Worm (Caenorhabditis elegans) whole organism, late embryonic: Measurements from ENCODE around the gene Y43C5A.3.

ENCODE experiments used
- C08G9.2 ChIP-seq: sonication (generic microtip); optimal IDR thresholded peaks from 2 replicates; lab custom pipeline; 2016; ENCODE audit warnings: mild to moderate bottlenecking, missing genetic modification characterization, moderate library complexity, missing compliant biosample characterization
- F13H6.1 ChIP-seq: sonication (generic microtip); optimal IDR thresholded peaks from 2 replicates; lab custom pipeline; 2016; ENCODE audit warnings: missing genetic modification characterization, missing compliant biosample characterization
- K02D7.2 ChIP-seq: sonication (generic microtip); optimal IDR thresholded peaks from 2 replicates; lab custom pipeline; 2017; ENCODE audit warnings: mild to moderate bottlenecking, missing genetic modification characterization, missing compliant biosample characterization
- ahr-1 ChIP-seq: sonication (generic microtip); optimal IDR thresholded peaks from 2 replicates; lab custom pipeline; 2016; ENCODE audit warnings: missing genetic modification characterization, missing compliant biosample characterization
- ama-1 ChIP-seq: fragments of 150-350 bp; optimal IDR thresholded peaks from 2 replicates; lab custom pipeline; 2014
- ceh-14 ChIP-seq: sonication (generic microtip); optimal IDR thresholded peaks from 2 replicates; lab custom pipeline; 2016; ENCODE audit warnings: missing genotype, missing genetic modification characterization, missing compliant biosample characterization
- ceh-2 ChIP-seq: sonication (generic microtip); optimal IDR thresholded peaks from 2 replicates; lab custom pipeline; 2016; ENCODE audit warnings: missing genotype, missing genetic modification characterization, missing compliant biosample characterization
- ceh-22 ChIP-seq: sonication (generic microtip); optimal IDR thresholded peaks from 2 replicates; lab custom pipeline; 2017; ENCODE audit warnings: missing biosample characterization, missing genetic modification characterization
- ceh-24 ChIP-seq: sonication (generic microtip); optimal IDR thresholded peaks from 2 replicates; lab custom pipeline; 2016; ENCODE audit warnings: mild to moderate bottlenecking, missing genetic modification characterization, missing compliant biosample characterization
- ceh-48 ChIP-seq: sonication (generic microtip); optimal IDR thresholded peaks from 2 replicates; lab custom pipeline; 2016; ENCODE audit warnings: missing genetic modification characterization, inconsistent platforms, missing compliant biosample characterization
- ceh-6 ChIP-seq: fragments of 200-800 bp; sonication (Bioruptor generic); optimal IDR thresholded peaks from 2 replicates; lab custom pipeline; 2018; ENCODE audit warnings: mild to moderate bottlenecking, missing genetic modification characterization, missing compliant biosample characterization
- che-1 ChIP-seq: sonication (generic microtip); optimal IDR thresholded peaks from 2 replicates; lab custom pipeline; 2016; ENCODE audit warnings: mild to moderate bottlenecking, missing genetic modification characterization, missing compliant biosample characterization
- elt-2 ChIP-seq: sonication (generic microtip); optimal IDR thresholded peaks from 2 replicates; lab custom pipeline; 2016; ENCODE audit warnings: missing genetic modification reagents, missing genetic modification characterization, missing compliant biosample characterization
- eyg-1 ChIP-seq: sonication (generic microtip); optimal IDR thresholded peaks from 2 replicates; lab custom pipeline; 2016; ENCODE audit warnings: missing genotype, missing genetic modification characterization, missing compliant biosample characterization
- fkh-6 ChIP-seq: sonication (generic microtip); optimal IDR thresholded peaks from 2 replicates; lab custom pipeline; 2016; ENCODE audit warnings: missing genetic modification characterization, missing compliant biosample characterization
- gmeb-2 ChIP-seq: sonication (generic microtip); optimal IDR thresholded peaks from 2 replicates; lab custom pipeline; 2016; ENCODE audit warnings: missing genetic modification characterization, inconsistent platforms, missing compliant biosample characterization
- hlh-13 ChIP-seq: fragments of 200-800 bp; sonication (Bioruptor generic); optimal IDR thresholded peaks from 2 replicates; lab custom pipeline; 2018; ENCODE audit warnings: mild to moderate bottlenecking, missing genetic modification characterization, missing compliant biosample characterization
- hlh-6 ChIP-seq: sonication (generic microtip); optimal IDR thresholded peaks from 2 replicates; lab custom pipeline; 2016; ENCODE audit warnings: missing genotype, missing genetic modification characterization, missing compliant biosample characterization
- hlh-8 ChIP-seq: sonication (generic microtip); optimal IDR thresholded peaks from 2 replicates; lab custom pipeline; 2016; ENCODE audit warnings: missing genotype, missing genetic modification characterization, missing compliant biosample characterization
- lim-6 ChIP-seq: sonication (generic microtip); optimal IDR thresholded peaks from 2 replicates; lab custom pipeline; 2016; ENCODE audit warnings: missing genetic modification characterization, missing compliant biosample characterization
- madf-2 ChIP-seq: sonication (generic microtip); optimal IDR thresholded peaks from 2 replicates; lab custom pipeline; 2017; ENCODE audit warnings: missing genetic modification characterization, missing compliant biosample characterization
- nfya-1 ChIP-seq: sonication (generic microtip); optimal IDR thresholded peaks from 2 replicates; lab custom pipeline; 2017; ENCODE audit warnings: missing genetic modification characterization, mild to moderate bottlenecking, missing compliant biosample characterization, antibody characterized with exemption, moderate library complexity
- nhr-11 ChIP-seq: fragments of 150-350 bp; optimal IDR thresholded peaks from 2 replicates; lab custom pipeline; 2014; ENCODE audit warnings: missing biosample characterization, missing genetic modification characterization
- odd-2 ChIP-seq: sonication (generic microtip); optimal IDR thresholded peaks from 2 replicates; lab custom pipeline; 2017; ENCODE audit warnings: antibody characterized with exemption, mild to moderate bottlenecking, missing genetic modification characterization, missing compliant biosample characterization
- pat-9 ChIP-seq: fragments of 200-800 bp; sonication (Bioruptor generic); optimal IDR thresholded peaks from 2 replicates; lab custom pipeline; 2018; ENCODE audit warnings: mild to moderate bottlenecking, missing genetic modification characterization, moderate library complexity, missing compliant biosample characterization
- pax-1 ChIP-seq: fragments of 150-350 bp; optimal IDR thresholded peaks from 2 replicates; lab custom pipeline; 2014; ENCODE audit warnings: missing biosample characterization, missing genetic modification characterization
- pha-4 ChIP-seq: fragments of 150-350 bp; optimal IDR thresholded peaks from 2 replicates; lab custom pipeline; 2018; ENCODE audit warnings: missing biosample characterization, missing genetic modification reagents, missing genetic modification characterization
- ref-2 ChIP-seq: sonication (generic microtip); optimal IDR thresholded peaks from 2 replicates; lab custom pipeline; 2016; ENCODE audit warnings: missing genetic modification characterization, missing compliant biosample characterization
- rnt-1 ChIP-seq: sonication (generic microtip); optimal IDR thresholded peaks from 2 replicates; lab custom pipeline; 2016; ENCODE audit warnings: missing genetic modification characterization, missing compliant biosample characterization
- sdc-2 ChIP-seq: sonication (generic microtip); optimal IDR thresholded peaks from 2 replicates; lab custom pipeline; 2016; ENCODE audit warnings: missing genotype, missing genetic modification characterization, missing compliant biosample characterization
- sox-2 ChIP-seq: fragments of 200-800 bp; sonication (Bioruptor generic); IDR thresholded peaks from 2 replicates; pipeline ENCODE4 v1.3.6; 2022; ENCODE audit warnings: missing genetic modification reagents, missing genetic modification characterization, missing compliant biosample characterization
- sox-4 ChIP-seq: sonication (generic microtip); optimal IDR thresholded peaks from 2 replicates; lab custom pipeline; 2017; ENCODE audit warnings: mild to moderate bottlenecking, missing genetic modification characterization, inconsistent platforms, missing compliant biosample characterization
- tbx-7 ChIP-seq: sonication (generic microtip); optimal IDR thresholded peaks from 2 replicates; lab custom pipeline; 2016; ENCODE audit warnings: missing genotype, missing genetic modification characterization, missing compliant biosample characterization
- ttx-3 ChIP-seq: sonication (generic microtip); optimal IDR thresholded peaks from 2 replicates; lab custom pipeline; 2016; ENCODE audit warnings: missing genetic modification reagents, missing genetic modification characterization, missing compliant biosample characterization
- unc-3 ChIP-seq, 2 experiments: fragments of 200-800 bp in 1 of 2; sonication (Bioruptor generic) in 1 of 2; sonication (generic microtip) in 1 of 2; conservative IDR thresholded peaks in 1 of 2; optimal IDR thresholded peaks in 1 of 2; 2 replicates each; pipeline versions ENCODE4 v1.3.6 to Lab custom; 2016 to 2022; ENCODE audit warnings: missing compliant biosample characterization in 2 of 2, missing genetic modification characterization in 2 of 2, missing genetic modification reagents in 1 of 2
- unc-42 ChIP-seq: sonication (generic microtip); optimal IDR thresholded peaks from 2 replicates; lab custom pipeline; 2016; ENCODE audit warnings: missing genotype, missing genetic modification characterization, missing compliant biosample characterization
- zip-5 ChIP-seq: sonication (generic microtip); optimal IDR thresholded peaks from 2 replicates; lab custom pipeline; 2016; ENCODE audit warnings: missing genetic modification characterization, missing compliant biosample characterization

The Y43C5A.3 gene

DNA sequence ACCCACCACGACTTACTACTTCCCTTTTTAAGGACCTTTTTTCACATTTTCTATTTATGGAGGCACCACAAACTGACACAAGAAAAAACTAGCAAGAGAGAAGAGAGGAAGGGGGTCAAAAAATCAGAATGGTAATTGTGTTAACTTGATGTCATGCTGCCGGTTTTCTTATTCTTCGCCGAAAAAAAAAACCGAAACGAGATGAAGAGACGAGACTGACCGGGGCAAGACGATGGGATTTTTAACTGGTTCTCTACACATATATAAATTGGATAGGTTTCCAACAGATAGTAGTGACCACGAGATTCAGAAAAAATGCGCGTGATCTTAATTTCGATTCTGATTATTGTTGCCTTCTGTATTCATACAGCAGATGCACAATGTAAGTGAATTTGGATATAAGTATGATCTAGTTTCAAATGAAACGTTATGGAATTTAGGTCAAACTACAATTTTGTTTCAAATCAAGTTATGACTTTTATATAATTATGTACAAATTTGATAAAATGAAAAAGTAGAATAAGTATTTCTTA is at the start of gene Y43C5A.3:
TSS of gene Y43C5A.3 (plus strand) at position 256 of the 533 bp plus-strand sequence.
- TF ChIP-seq gmeb-2 (tag; lab: Kevin White, UChicago) (no peak), unc-3 (GFP tag; conservative IDR thresholded peaks at IDR 0.05; lab: Robert Waterston, UW) (no peak), unc-3 (tag; optimal IDR thresholded peaks at IDR 0.05; lab: Kevin White, UChicago) (no peak), eyg-1 (tag; lab: Kevin White, UChicago) (no peak), ceh-2 (tag; lab: Kevin White, UChicago) (no peak), unc-42 (tag; lab: Kevin White, UChicago) (no peak), rnt-1 (no peak)

DNA sequence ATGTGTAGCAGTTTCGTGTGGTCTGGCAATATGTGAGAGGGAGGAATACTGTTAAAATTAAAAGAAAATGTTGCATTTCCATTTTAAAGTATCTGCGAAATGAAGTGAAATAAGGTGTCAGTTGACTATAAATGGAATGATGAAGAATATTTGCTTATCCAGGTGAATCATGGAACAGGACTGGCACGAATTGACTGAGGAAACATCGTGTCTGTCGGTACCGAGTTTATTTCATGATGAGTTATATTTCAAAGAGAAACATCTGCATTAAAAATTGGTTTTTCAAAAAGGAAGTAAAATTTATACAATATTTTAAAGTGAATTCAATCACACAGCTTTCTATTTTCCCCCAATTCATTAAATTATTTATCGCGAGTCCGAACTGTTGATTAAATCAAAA is 46.3 kb upstream of the Y43C5A.3 start, which contains the start of gene F01G10.6:
TSS of gene F01G10.6 (minus strand) at position 101 of the 400 bp plus-strand sequence.
- TF ChIP-seq madf-2 (tag; lab: Kevin White, UChicago) (no peak), odd-2 (tag; lab: Kevin White, UChicago) (no peak), ceh-22 (tag; lab: Kevin White, UChicago) (no peak), lim-6 (no peak), nhr-11 (tag; lab: Kevin White, UChicago) (no peak), hlh-6 (tag; lab: Kevin White, UChicago) (no peak), ref-2 (no peak), ttx-3 (tag; lab: Kevin White, UChicago) (no peak), sox-4 (no peak), che-1 (no peak), C08G9.2 (no peak), tbx-7 (no peak), sdc-2 (no peak)

DNA sequence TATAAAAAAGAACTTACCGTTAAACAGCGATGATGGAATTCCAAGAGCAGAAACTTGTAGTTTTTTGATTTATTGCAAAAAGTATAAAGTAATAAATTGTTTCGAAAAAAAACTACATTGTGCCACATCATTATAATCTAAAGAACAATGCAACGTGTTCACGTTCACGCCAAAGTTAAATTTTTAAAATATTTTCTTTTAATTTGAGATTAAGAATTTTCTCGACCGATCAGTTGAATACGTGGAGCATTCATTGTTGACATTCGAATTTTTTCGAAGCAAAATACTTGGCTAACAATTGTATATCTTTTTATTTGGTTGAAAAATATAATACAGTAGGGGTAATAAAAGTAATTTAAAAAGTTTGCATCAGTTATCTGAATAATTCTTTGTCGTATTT is 42.9 kb upstream of the Y43C5A.3 start, which contains the start of gene F01G10.5:
TSS of gene F01G10.5 (minus strand) at position 101 of the 400 bp plus-strand sequence.
- TF ChIP-seq sox-2 (GFP tag; lab: Robert Waterston, UW): no peak
- no peak for TF ChIP-seq hlh-8 (tag; lab: Kevin White, UChicago)
- TF ChIP-seq F13H6.1: no peak
- TF ChIP-seq zip-5 (tag; lab: Kevin White, UChicago): no peak
- TF ChIP-seq pax-1 (tag; lab: Kevin White, UChicago): no peak
- no peak for TF ChIP-seq ref-2
- TF ChIP-seq ahr-1 (tag; lab: Kevin White, UChicago): no peak
- TF ChIP-seq ama-1 (lab: Kevin White, UChicago): no peak
- TF ChIP-seq ttx-3 (tag; lab: Kevin White, UChicago): no peak
- no peak for TF ChIP-seq odd-2 (tag; lab: Kevin White, UChicago)
- no peak for TF ChIP-seq nfya-1 (tag; lab: Kevin White, UChicago)
- TF ChIP-seq hlh-13 (GFP tag; lab: Kevin White, UChicago): no peak
- TF ChIP-seq elt-2 (tag; lab: Kevin White, UChicago): no peak

DNA sequence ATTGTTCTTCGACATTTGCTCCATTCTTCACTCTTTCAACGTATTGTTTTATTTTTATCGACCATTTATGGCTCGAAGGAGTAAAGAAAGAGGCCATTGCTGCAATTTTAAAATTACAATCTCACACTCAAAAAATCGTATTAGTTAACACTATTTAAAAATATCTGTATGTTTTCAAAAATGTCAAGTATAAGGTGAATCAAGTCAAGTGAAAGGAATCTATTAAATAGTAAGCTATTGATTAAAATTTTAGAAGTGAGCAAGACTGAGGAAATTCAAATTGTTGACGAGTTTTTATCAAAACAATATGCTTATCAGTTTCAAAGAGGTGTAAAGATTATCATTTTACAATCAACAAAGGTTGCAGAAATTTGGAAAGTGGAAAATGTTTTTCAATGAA is 41.4 kb upstream of the Y43C5A.3 start, which contains the start of gene F01G10.4:
TSS of gene F01G10.4 (minus strand) at position 101 of the 400 bp plus-strand sequence.
- TF ChIP-seq ceh-6 (GFP tag; lab: Kevin White, UChicago): no peak
- TF ChIP-seq ceh-14 (tag; lab: Kevin White, UChicago): no peak
- no peak for TF ChIP-seq unc-42 (tag; lab: Kevin White, UChicago)
- no peak for TF ChIP-seq ama-1 (lab: Kevin White, UChicago)
- TF ChIP-seq ceh-48: no peak
- no peak for TF ChIP-seq pha-4 (tag; lab: Kevin White, UChicago)
- TF ChIP-seq K02D7.2 (tag; lab: Kevin White, UChicago): no peak
- TF ChIP-seq fkh-6: no peak
- no peak for TF ChIP-seq ceh-24 (tag; lab: Kevin White, UChicago)
- no peak for TF ChIP-seq C08G9.2
- no peak for TF ChIP-seq pat-9 (tag; lab: Kevin White, UChicago)
- TF ChIP-seq, all 69 proteins: peak for 0
